Worm (Caenorhabditis elegans) whole organism, late embryonic: ENCODE results near the gene hrde-1.

Experiments used
- C38D4.7 ChIP-seq: fragments of 200-800 bp; sonication (Bioruptor generic); optimal IDR thresholded peaks from 2 replicates; lab custom pipeline; 2018; ENCODE audit warnings: mild to moderate bottlenecking, missing genetic modification characterization, moderate library complexity, missing compliant biosample characterization
- F13H6.1 ChIP-seq: sonication (generic microtip); optimal IDR thresholded peaks from 2 replicates; lab custom pipeline; 2016; ENCODE audit warnings: missing genetic modification characterization, missing compliant biosample characterization
- K02D7.2 ChIP-seq: sonication (generic microtip); optimal IDR thresholded peaks from 2 replicates; lab custom pipeline; 2017; ENCODE audit warnings: mild to moderate bottlenecking, missing genetic modification characterization, missing compliant biosample characterization
- Y22D7AL.16 ChIP-seq: sonication (generic microtip); optimal IDR thresholded peaks from 2 replicates; lab custom pipeline; 2016; ENCODE audit warnings: missing genetic modification characterization, missing compliant biosample characterization
- ahr-1 ChIP-seq: sonication (generic microtip); optimal IDR thresholded peaks from 2 replicates; lab custom pipeline; 2016; ENCODE audit warnings: missing genetic modification characterization, missing compliant biosample characterization
- ama-1 ChIP-seq: fragments of 150-350 bp; optimal IDR thresholded peaks from 2 replicates; lab custom pipeline; 2014
- ceh-14 ChIP-seq: sonication (generic microtip); optimal IDR thresholded peaks from 2 replicates; lab custom pipeline; 2016; ENCODE audit warnings: missing genotype, missing genetic modification characterization, missing compliant biosample characterization
- ceh-18 ChIP-seq: sonication (generic microtip); optimal IDR thresholded peaks from 2 replicates; lab custom pipeline; 2016; ENCODE audit warnings: missing genetic modification characterization, missing compliant biosample characterization
- ceh-2 ChIP-seq: sonication (generic microtip); optimal IDR thresholded peaks from 2 replicates; lab custom pipeline; 2016; ENCODE audit warnings: missing genotype, missing genetic modification characterization, missing compliant biosample characterization
- ceh-22 ChIP-seq: sonication (generic microtip); optimal IDR thresholded peaks from 2 replicates; lab custom pipeline; 2017; ENCODE audit warnings: missing biosample characterization, missing genetic modification characterization
- ceh-48 ChIP-seq: sonication (generic microtip); optimal IDR thresholded peaks from 2 replicates; lab custom pipeline; 2016; ENCODE audit warnings: missing genetic modification characterization, inconsistent platforms, missing compliant biosample characterization
- ceh-6 ChIP-seq: fragments of 200-800 bp; sonication (Bioruptor generic); optimal IDR thresholded peaks from 2 replicates; lab custom pipeline; 2018; ENCODE audit warnings: mild to moderate bottlenecking, missing genetic modification characterization, missing compliant biosample characterization
- ceh-9 ChIP-seq: sonication (generic microtip); optimal IDR thresholded peaks from 2 replicates; lab custom pipeline; 2016; ENCODE audit warnings: mild to moderate bottlenecking, missing genetic modification characterization, inconsistent platforms, missing compliant biosample characterization
- che-1 ChIP-seq: sonication (generic microtip); optimal IDR thresholded peaks from 2 replicates; lab custom pipeline; 2016; ENCODE audit warnings: mild to moderate bottlenecking, missing genetic modification characterization, missing compliant biosample characterization
- dmd-4 ChIP-seq: sonication (generic microtip); optimal IDR thresholded peaks from 2 replicates; lab custom pipeline; 2016; ENCODE audit warnings: borderline replicate concordance, missing genetic modification characterization, missing compliant biosample characterization
- elt-2 ChIP-seq: sonication (generic microtip); optimal IDR thresholded peaks from 2 replicates; lab custom pipeline; 2016; ENCODE audit warnings: missing genetic modification reagents, missing genetic modification characterization, missing compliant biosample characterization
- ets-4 ChIP-seq: sonication (generic microtip); optimal IDR thresholded peaks from 2 replicates; lab custom pipeline; 2016; ENCODE audit warnings: missing genetic modification characterization, missing compliant biosample characterization
- fax-1 ChIP-seq: sonication (generic microtip); optimal IDR thresholded peaks from 2 replicates; lab custom pipeline; 2016; ENCODE audit warnings: missing genotype, missing genetic modification characterization, missing compliant biosample characterization
- fkh-6 ChIP-seq: sonication (generic microtip); optimal IDR thresholded peaks from 2 replicates; lab custom pipeline; 2016; ENCODE audit warnings: missing genetic modification characterization, missing compliant biosample characterization
- gmeb-2 ChIP-seq: sonication (generic microtip); optimal IDR thresholded peaks from 2 replicates; lab custom pipeline; 2016; ENCODE audit warnings: missing genetic modification characterization, inconsistent platforms, missing compliant biosample characterization
- hlh-13 ChIP-seq: fragments of 200-800 bp; sonication (Bioruptor generic); optimal IDR thresholded peaks from 2 replicates; lab custom pipeline; 2018; ENCODE audit warnings: mild to moderate bottlenecking, missing genetic modification characterization, missing compliant biosample characterization
- hlh-15 ChIP-seq: sonication (generic microtip); optimal IDR thresholded peaks from 2 replicates; lab custom pipeline; 2016; ENCODE audit warnings: missing genetic modification characterization, missing compliant biosample characterization
- hlh-30 ChIP-seq: sonication (generic microtip); optimal IDR thresholded peaks from 2 replicates; lab custom pipeline; 2017; ENCODE audit warnings: antibody characterized with exemption, missing genetic modification characterization, missing compliant biosample characterization; ENCODE audit not compliant: insufficient read depth
- hlh-6 ChIP-seq: sonication (generic microtip); optimal IDR thresholded peaks from 2 replicates; lab custom pipeline; 2016; ENCODE audit warnings: missing genotype, missing genetic modification characterization, missing compliant biosample characterization
- hlh-8 ChIP-seq: sonication (generic microtip); optimal IDR thresholded peaks from 2 replicates; lab custom pipeline; 2016; ENCODE audit warnings: missing genotype, missing genetic modification characterization, missing compliant biosample characterization
- lim-6 ChIP-seq: sonication (generic microtip); optimal IDR thresholded peaks from 2 replicates; lab custom pipeline; 2016; ENCODE audit warnings: missing genetic modification characterization, missing compliant biosample characterization
- lin-11 ChIP-seq: fragments of 200-800 bp; sonication (Bioruptor generic); optimal IDR thresholded peaks from 2 replicates; lab custom pipeline; 2018; ENCODE audit warnings: mild to moderate bottlenecking, missing genetic modification characterization, missing compliant biosample characterization
- mec-3 ChIP-seq: sonication (generic microtip); optimal IDR thresholded peaks from 2 replicates; lab custom pipeline; 2016; ENCODE audit warnings: borderline replicate concordance, missing genetic modification characterization, missing compliant biosample characterization
- nfya-1 ChIP-seq: sonication (generic microtip); optimal IDR thresholded peaks from 2 replicates; lab custom pipeline; 2017; ENCODE audit warnings: missing genetic modification characterization, mild to moderate bottlenecking, missing compliant biosample characterization, antibody characterized with exemption, moderate library complexity
- nhr-11 ChIP-seq: fragments of 150-350 bp; optimal IDR thresholded peaks from 2 replicates; lab custom pipeline; 2014; ENCODE audit warnings: missing biosample characterization, missing genetic modification characterization
- odd-2 ChIP-seq: sonication (generic microtip); optimal IDR thresholded peaks from 2 replicates; lab custom pipeline; 2017; ENCODE audit warnings: antibody characterized with exemption, mild to moderate bottlenecking, missing genetic modification characterization, missing compliant biosample characterization
- pat-9 ChIP-seq: fragments of 200-800 bp; sonication (Bioruptor generic); optimal IDR thresholded peaks from 2 replicates; lab custom pipeline; 2018; ENCODE audit warnings: mild to moderate bottlenecking, missing genetic modification characterization, moderate library complexity, missing compliant biosample characterization
- pha-2 ChIP-seq: sonication (generic microtip); optimal IDR thresholded peaks from 2 replicates; lab custom pipeline; 2017; ENCODE audit warnings: mild to moderate bottlenecking, missing genetic modification characterization, missing compliant biosample characterization
- pha-4 ChIP-seq: fragments of 150-350 bp; optimal IDR thresholded peaks from 2 replicates; lab custom pipeline; 2018; ENCODE audit warnings: missing biosample characterization, missing genetic modification reagents, missing genetic modification characterization
- pqm-1 ChIP-seq: sonication (generic microtip); optimal IDR thresholded peaks from 2 replicates; lab custom pipeline; 2016; ENCODE audit warnings: missing genetic modification characterization, missing compliant biosample characterization
- pros-1 ChIP-seq: fragments of 150-350 bp; optimal IDR thresholded peaks from 2 replicates; lab custom pipeline; 2014; ENCODE audit warnings: missing biosample characterization, missing genetic modification reagents, missing genetic modification characterization
- ref-2 ChIP-seq: sonication (generic microtip); optimal IDR thresholded peaks from 2 replicates; lab custom pipeline; 2016; ENCODE audit warnings: missing genetic modification characterization, missing compliant biosample characterization
- rnt-1 ChIP-seq: sonication (generic microtip); optimal IDR thresholded peaks from 2 replicates; lab custom pipeline; 2016; ENCODE audit warnings: missing genetic modification characterization, missing compliant biosample characterization
- sdc-2 ChIP-seq: sonication (generic microtip); optimal IDR thresholded peaks from 2 replicates; lab custom pipeline; 2016; ENCODE audit warnings: missing genotype, missing genetic modification characterization, missing compliant biosample characterization
- sox-2 ChIP-seq: fragments of 200-800 bp; sonication (Bioruptor generic); IDR thresholded peaks from 2 replicates; pipeline ENCODE4 v1.3.6; 2022; ENCODE audit warnings: missing genetic modification reagents, missing genetic modification characterization, missing compliant biosample characterization
- sox-4 ChIP-seq: sonication (generic microtip); optimal IDR thresholded peaks from 2 replicates; lab custom pipeline; 2017; ENCODE audit warnings: mild to moderate bottlenecking, missing genetic modification characterization, inconsistent platforms, missing compliant biosample characterization
- syd-9 ChIP-seq: sonication (generic microtip); optimal IDR thresholded peaks from 2 replicates; lab custom pipeline; 2016; ENCODE audit warnings: mild to moderate bottlenecking, missing genetic modification characterization, moderate library complexity, missing compliant biosample characterization
- unc-3 ChIP-seq, 2 experiments: fragments of 200-800 bp in 1 of 2; sonication (Bioruptor generic) in 1 of 2; sonication (generic microtip) in 1 of 2; conservative IDR thresholded peaks in 1 of 2; optimal IDR thresholded peaks in 1 of 2; 2 replicates each; pipeline versions ENCODE4 v1.3.6 to Lab custom; 2016 to 2022; ENCODE audit warnings: missing compliant biosample characterization in 2 of 2, missing genetic modification characterization in 2 of 2, missing genetic modification reagents in 1 of 2
- unc-42 ChIP-seq: sonication (generic microtip); optimal IDR thresholded peaks from 2 replicates; lab custom pipeline; 2016; ENCODE audit warnings: missing genotype, missing genetic modification characterization, missing compliant biosample characterization
- unc-55 ChIP-seq: sonication (generic microtip); optimal IDR thresholded peaks from 2 replicates; lab custom pipeline; 2017; ENCODE audit warnings: missing biosample characterization, missing genetic modification reagents, missing genetic modification characterization
- zip-5 ChIP-seq: sonication (generic microtip); optimal IDR thresholded peaks from 2 replicates; lab custom pipeline; 2016; ENCODE audit warnings: missing genetic modification characterization, missing compliant biosample characterization
- ztf-16 ChIP-seq: sonication (generic microtip); optimal IDR thresholded peaks from 2 replicates; lab custom pipeline; 2017; ENCODE audit warnings: missing genetic modification characterization, missing compliant biosample characterization

The hrde-1 gene

DNA sequence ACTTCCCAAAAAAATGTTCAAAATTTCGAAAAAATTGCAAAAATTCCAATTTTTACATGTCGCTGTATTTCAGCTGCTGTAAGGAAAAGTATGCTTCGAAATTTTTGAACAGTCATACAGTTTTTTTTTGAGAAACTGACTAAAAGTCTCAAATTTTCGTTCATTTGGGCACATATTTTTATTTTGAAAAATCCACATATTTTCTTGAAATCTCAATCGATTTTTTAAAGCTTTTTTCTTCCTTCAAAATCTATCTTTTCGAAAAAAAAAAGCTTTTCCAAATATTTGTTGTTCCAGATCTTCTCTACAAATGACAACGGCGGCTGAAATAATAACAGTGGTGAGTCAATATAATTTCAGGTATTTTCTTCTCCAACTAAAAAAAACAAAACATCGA lies 21.0 kb upstream of the hrde-1 start, which contains the start of gene asd-1:
Gene asd-1 (plus strand): TSS at position 298 of the 397 bp plus-strand sequence.
- TF ChIP-seq dmd-4 (tag; lab: Kevin White, UChicago): no peak
- TF ChIP-seq unc-3 (GFP tag; conservative IDR thresholded peaks at IDR 0.05; lab: Robert Waterston, UW): no peak
- no peak for TF ChIP-seq unc-3 (tag; optimal IDR thresholded peaks at IDR 0.05; lab: Kevin White, UChicago)
- TF ChIP-seq ahr-1: no peak
- TF ChIP-seq pqm-1 (tag; lab: Kevin White, UChicago): no peak
- no peak for TF ChIP-seq sox-4 (tag; lab: Kevin White, UChicago)
- no peak for TF ChIP-seq ceh-2 (tag; lab: Kevin White, UChicago)
- TF ChIP-seq pros-1 (tag; lab: Kevin White, UChicago): no peak
- TF ChIP-seq hlh-13 (GFP tag; lab: Kevin White, UChicago): no peak
- TF ChIP-seq zip-5 (tag; lab: Kevin White, UChicago): no peak
- no peak for TF ChIP-seq ref-2
- no peak for TF ChIP-seq K02D7.2
- TF ChIP-seq lin-11 (tag; lab: Kevin White, UChicago): no peak
- TF ChIP-seq ztf-16 (tag; lab: Kevin White, UChicago): no peak
- no peak for TF ChIP-seq hlh-15 (tag; lab: Kevin White, UChicago)
- TF ChIP-seq Y22D7AL.16 (tag; lab: Kevin White, UChicago): no peak
- TF ChIP-seq ceh-22 (tag; lab: Kevin White, UChicago): no peak
- no peak for TF ChIP-seq fax-1 (tag; lab: Kevin White, UChicago)
- no peak for TF ChIP-seq hlh-6 (tag; lab: Kevin White, UChicago)
- no peak for TF ChIP-seq F13H6.1 (tag; lab: Kevin White, UChicago)

DNA sequence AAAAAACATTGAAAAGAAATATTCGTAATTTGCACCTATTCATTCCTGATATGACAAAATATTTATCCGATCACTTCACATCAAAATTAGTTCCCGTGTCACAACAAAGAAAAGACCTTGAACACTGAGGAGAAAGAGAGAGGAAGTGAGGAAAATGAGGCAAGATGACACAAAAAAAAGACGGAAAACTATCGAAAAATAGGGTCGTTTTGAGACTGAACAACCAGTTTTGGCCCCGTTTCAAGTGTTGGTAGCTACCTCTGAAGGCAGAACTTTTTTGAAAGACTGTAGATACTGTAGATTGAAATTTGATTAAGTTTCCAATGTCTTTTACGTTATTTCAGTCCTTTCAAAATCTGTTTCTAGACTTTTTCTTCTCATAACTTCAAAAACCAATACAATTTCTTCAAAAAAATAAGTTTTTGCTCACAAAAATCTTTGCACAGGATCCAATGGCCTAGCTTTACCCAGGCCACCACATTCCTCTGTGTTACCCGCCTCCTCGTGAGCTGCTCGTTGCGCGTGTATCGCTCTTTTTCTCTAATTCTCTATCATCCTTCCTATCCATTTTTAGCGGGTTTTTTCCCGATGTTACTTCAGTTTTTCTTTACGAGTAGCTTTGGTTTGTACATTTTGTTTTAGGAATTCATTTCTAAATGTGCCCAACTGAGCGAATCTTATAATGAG lies 20.5 kb upstream of the hrde-1 start:
- TF ChIP-seq lim-6 (tag; lab: Kevin White, UChicago) (peak; percentile 61), lin-11 (tag; lab: Kevin White, UChicago) (no peak), pha-4 (no peak), ahr-1 (no peak), ceh-6 (no peak), hlh-8 (tag; lab: Kevin White, UChicago) (peak; percentile 33), fkh-6 (peak; percentile 74), K02D7.2 (no peak), ama-1 (lab: Kevin White, UChicago) (no peak), syd-9 (tag; lab: Kevin White, UChicago) (no peak), C38D4.7 (no peak), nfya-1 (tag; lab: Kevin White, UChicago) (peak; percentile 67), unc-55 (peak; percentile 51), pqm-1 (tag; lab: Kevin White, UChicago) (no peak), hlh-15 (tag; lab: Kevin White, UChicago) (no peak), Y22D7AL.16 (tag; lab: Kevin White, UChicago) (no peak), sox-2 (GFP tag; lab: Robert Waterston, UW) (no peak), pha-2 (tag; lab: Kevin White, UChicago) (no peak), ets-4 (peak; percentile 71), che-1 (tag; lab: Kevin White, UChicago) (no peak), mec-3 (tag; lab: Kevin White, UChicago) (peak; percentile 78), ceh-9 (no peak), ceh-14 (tag; lab: Kevin White, UChicago) (peak; percentile 19), unc-3 (GFP tag; conservative IDR thresholded peaks at IDR 0.05; lab: Robert Waterston, UW) (no peak), unc-3 (tag; optimal IDR thresholded peaks at IDR 0.05; lab: Kevin White, UChicago) (no peak), hlh-30 (peak; percentile 93), unc-42 (peak; percentile 47), ceh-48 (tag; lab: Kevin White, UChicago) (no peak), nhr-11 (tag; lab: Kevin White, UChicago) (no peak), ceh-22 (tag; lab: Kevin White, UChicago) (no peak), pat-9 (tag; lab: Kevin White, UChicago) (no peak), sdc-2 (tag; lab: Kevin White, UChicago) (peak; percentile 19), elt-2 (peak; percentile 34), sox-4 (tag; lab: Kevin White, UChicago) (no peak), odd-2 (tag; lab: Kevin White, UChicago) (no peak), ceh-18 (peak; percentile 53), ztf-16 (tag; lab: Kevin White, UChicago) (no peak), dmd-4 (tag; lab: Kevin White, UChicago) (no peak), zip-5 (tag; lab: Kevin White, UChicago) (peak; percentile 75), gmeb-2 (tag; lab: Kevin White, UChicago) (no peak), rnt-1 (tag; lab: Kevin White, UChicago) (peak; percentile 64)
